Worm (Caenorhabditis elegans) whole organism, L3 larva: Measurements from ENCODE around the gene immt-2.

Experiments
- ZK546.5 ChIP-seq: sonication (generic microtip); optimal IDR thresholded peaks from 2 replicates; lab custom pipeline; 2017; ENCODE audit warnings: missing biosample characterization, missing genetic modification characterization
- aly-2 ChIP-seq: fragments of 150-350 bp; optimal IDR thresholded peaks from 2 replicates; lab custom pipeline; 2014; ENCODE audit warnings: missing biosample characterization, missing genetic modification characterization
- ama-1 ChIP-seq: fragments of 150-350 bp; optimal IDR thresholded peaks from 2 replicates; lab custom pipeline; 2018
- ceh-28 ChIP-seq: fragments of 150-350 bp; optimal IDR thresholded peaks from 2 replicates; lab custom pipeline; 2014; ENCODE audit warnings: missing biosample characterization, missing genetic modification reagents, missing genetic modification characterization
- ceh-82 ChIP-seq: fragments of 150-350 bp; optimal IDR thresholded peaks from 2 replicates; lab custom pipeline; 2014; ENCODE audit warnings: missing biosample characterization, missing genetic modification characterization
- daf-12 ChIP-seq: fragments of 150-350 bp; optimal IDR thresholded peaks from 2 replicates; lab custom pipeline; 2014; ENCODE audit warnings: missing biosample characterization, missing genetic modification reagents, missing genetic modification characterization
- egl-27 ChIP-seq: sonication (generic microtip); optimal IDR thresholded peaks from 4 replicates; lab custom pipeline; 2017; ENCODE audit warnings: missing biosample characterization, missing genetic modification reagents, missing genetic modification characterization
- egl-5 ChIP-seq: fragments of 150-350 bp; optimal IDR thresholded peaks from 2 replicates; lab custom pipeline; 2017; ENCODE audit warnings: missing biosample characterization, missing genetic modification reagents, missing genetic modification characterization, inconsistent platforms
- elt-1 ChIP-seq: fragments of 150-350 bp; optimal IDR thresholded peaks from 2 replicates; lab custom pipeline; 2014; ENCODE audit warnings: missing biosample characterization, missing genetic modification characterization
- elt-2 ChIP-seq: sonication (generic microtip); optimal IDR thresholded peaks from 2 replicates; lab custom pipeline; 2016; ENCODE audit warnings: missing genetic modification reagents, mild to moderate bottlenecking, missing genetic modification characterization, missing compliant biosample characterization
- elt-3 ChIP-seq, 3 experiments: fragments of 150-350 bp in 1 of 3; sonication (generic microtip) in 2 of 3; optimal IDR thresholded peaks; 2 replicates in 2 of 3; 4 replicates in 1 of 3; lab custom pipeline; 2014 to 2017; ENCODE audit warnings: missing biosample characterization in 3 of 3, missing genetic modification characterization in 3 of 3
- fkh-10 ChIP-seq: sonication (generic microtip); optimal IDR thresholded peaks from 2 replicates; lab custom pipeline; 2017; ENCODE audit warnings: missing biosample characterization, missing genetic modification reagents, missing genetic modification characterization
- hmg-11 ChIP-seq: sonication (generic microtip); optimal IDR thresholded peaks from 2 replicates; lab custom pipeline; 2016; ENCODE audit warnings: missing genetic modification characterization, missing compliant biosample characterization
- jun-1 ChIP-seq: fragments of 150-350 bp; optimal IDR thresholded peaks from 2 replicates; lab custom pipeline; 2014; ENCODE audit warnings: missing biosample characterization, missing genetic modification reagents, missing genetic modification characterization
- lin-15B ChIP-seq: fragments of 150-350 bp; optimal IDR thresholded peaks from 2 replicates; lab custom pipeline; 2014; ENCODE audit warnings: missing biosample characterization, missing genetic modification characterization
- lsy-12 ChIP-seq: sonication (generic microtip); optimal IDR thresholded peaks from 2 replicates; lab custom pipeline; 2016; ENCODE audit warnings: mild to moderate bottlenecking, missing genetic modification characterization, missing compliant biosample characterization
- mdl-1 ChIP-seq: fragments of 150-350 bp; optimal IDR thresholded peaks from 2 replicates; lab custom pipeline; 2014; ENCODE audit warnings: missing biosample characterization, missing genetic modification characterization
- mml-1 ChIP-seq: fragments of 150-350 bp; sonication (generic microtip); optimal IDR thresholded peaks from 3 replicates; lab custom pipeline; 2014; ENCODE audit warnings: missing biosample characterization, missing genetic modification characterization
- nfya-1 ChIP-seq: sonication (generic microtip); optimal IDR thresholded peaks from 2 replicates; lab custom pipeline; 2017; ENCODE audit warnings: missing genetic modification characterization, mild to moderate bottlenecking, missing compliant biosample characterization, antibody characterized with exemption, moderate library complexity; ENCODE audit not compliant: insufficient read depth
- nhr-11 ChIP-seq: fragments of 150-350 bp; optimal IDR thresholded peaks from 2 replicates; lab custom pipeline; 2014; ENCODE audit warnings: missing biosample characterization, missing genetic modification characterization
- nhr-12 ChIP-seq: fragments of 150-350 bp; optimal IDR thresholded peaks from 2 replicates; lab custom pipeline; 2014; ENCODE audit warnings: missing biosample characterization, missing genetic modification characterization
- nhr-23 ChIP-seq: fragments of 150-350 bp; optimal IDR thresholded peaks from 2 replicates; lab custom pipeline; 2014; ENCODE audit warnings: missing biosample characterization, missing genetic modification reagents, missing genetic modification characterization
- nhr-237 ChIP-seq: fragments of 150-350 bp; optimal IDR thresholded peaks from 2 replicates; lab custom pipeline; 2014; ENCODE audit warnings: missing biosample characterization, missing genetic modification characterization
- nhr-25 ChIP-seq: sonication (generic microtip); optimal IDR thresholded peaks from 2 replicates; lab custom pipeline; 2017; ENCODE audit warnings: missing biosample characterization, missing genetic modification characterization
- nhr-43 ChIP-seq: sonication (generic microtip); optimal IDR thresholded peaks from 2 replicates; lab custom pipeline; 2016; ENCODE audit warnings: mild to moderate bottlenecking, missing genetic modification characterization, missing compliant biosample characterization; ENCODE audit not compliant: poor library complexity, severe bottlenecking
- nhr-67 ChIP-seq: fragments of 150-350 bp; optimal IDR thresholded peaks from 2 replicates; lab custom pipeline; 2014; ENCODE audit warnings: missing biosample characterization, missing genetic modification characterization
- nhr-76 ChIP-seq: fragments of 150-350 bp; sonication (generic microtip); optimal IDR thresholded peaks from 5 replicates; lab custom pipeline; 2014; ENCODE audit warnings: missing biosample characterization, missing genetic modification characterization
- nhr-77 ChIP-seq: fragments of 150-350 bp; optimal IDR thresholded peaks from 2 replicates; lab custom pipeline; 2014; ENCODE audit warnings: missing biosample characterization, missing genetic modification characterization
- pha-4 ChIP-seq: fragments of 150-350 bp; optimal IDR thresholded peaks from 2 replicates; lab custom pipeline; 2014; ENCODE audit warnings: missing biosample characterization, missing genetic modification reagents, missing genetic modification characterization
- pqm-1 ChIP-seq: fragments of 150-350 bp; optimal IDR thresholded peaks from 2 replicates; lab custom pipeline; 2017; ENCODE audit warnings: missing biosample characterization, missing genetic modification characterization, inconsistent platforms
- snpc-4 ChIP-seq: fragments of 150-350 bp; optimal IDR thresholded peaks from 2 replicates; lab custom pipeline; 2014; ENCODE audit warnings: missing biosample characterization, missing genetic modification characterization
- tbx-2 ChIP-seq: sonication (generic microtip); optimal IDR thresholded peaks from 2 replicates; lab custom pipeline; 2016; ENCODE audit warnings: mild to moderate bottlenecking, missing genetic modification characterization, missing compliant biosample characterization
- ztf-11 ChIP-seq: fragments of 150-350 bp; optimal IDR thresholded peaks from 2 replicates; lab custom pipeline; 2014; ENCODE audit warnings: missing biosample characterization, missing genetic modification characterization
- ztf-4 ChIP-seq: fragments of 150-350 bp; optimal IDR thresholded peaks from 2 replicates; lab custom pipeline; 2014; ENCODE audit warnings: missing biosample characterization, missing genetic modification characterization

immt-2 gene

DNA sequence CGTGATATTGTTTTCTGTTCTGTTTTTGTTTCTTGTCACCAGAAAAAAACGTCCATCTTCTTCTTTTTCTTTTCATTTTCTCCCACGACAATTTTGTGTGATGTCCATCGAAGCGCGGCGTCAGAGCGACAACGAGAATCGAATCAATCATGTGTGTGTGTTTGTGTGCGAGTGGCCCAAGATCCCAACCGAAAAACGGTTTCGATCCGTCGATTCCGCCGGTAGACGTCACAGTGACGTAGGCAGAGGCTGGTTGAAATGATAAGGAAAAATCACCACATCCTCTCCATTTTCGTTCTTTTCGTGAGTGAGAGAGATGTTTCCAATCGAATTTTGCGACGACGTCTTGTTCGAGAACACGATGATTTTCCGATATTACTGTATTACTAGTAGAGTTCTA is 8.5 kb upstream of the immt-2 start:
- TF ChIP-seq egl-27 (tag; lab: Kevin White, UChicago): no peak
- TF ChIP-seq ama-1 (lab: Kevin White, UChicago): peak; percentile 29
- peak; percentile 31 for TF ChIP-seq nhr-23
- no peak for TF ChIP-seq hmg-11 (tag; lab: Kevin White, UChicago)
- TF ChIP-seq nhr-43 (tag; lab: Kevin White, UChicago): peak; percentile 18
- TF ChIP-seq, all 47 proteins: peak for 3

DNA sequence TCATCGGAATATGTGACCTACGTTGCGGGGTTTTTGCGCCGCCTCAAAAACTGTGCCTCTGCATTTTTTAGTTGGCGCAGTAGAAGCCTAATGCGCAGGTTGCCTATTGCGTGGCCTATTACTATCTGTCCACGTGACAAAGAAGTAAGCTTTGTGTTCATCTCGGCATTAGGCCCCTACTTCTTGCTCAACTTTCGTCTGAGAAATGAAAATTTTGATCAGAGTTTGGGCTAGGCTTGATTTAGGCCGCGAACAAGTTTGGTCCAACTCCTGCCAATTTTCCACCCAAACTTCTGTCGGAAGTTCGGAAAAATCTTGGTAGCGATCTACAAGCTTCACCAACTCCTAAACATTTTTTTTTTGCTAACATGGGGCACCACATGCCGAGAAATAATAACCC is 7.1 kb upstream of the immt-2 start:
- TF ChIP-seq nhr-43 (tag; lab: Kevin White, UChicago): no peak
- TF ChIP-seq hmg-11 (tag; lab: Kevin White, UChicago): no peak
- no peak for TF ChIP-seq tbx-2 (tag; lab: Kevin White, UChicago)
- TF ChIP-seq nhr-237 (tag; lab: Kevin White, UChicago): no peak
- no peak for TF ChIP-seq nhr-23
- TF ChIP-seq ztf-4: no peak
- no peak for TF ChIP-seq nfya-1
- TF ChIP-seq pqm-1 (tag; lab: Kevin White, UChicago): no peak
- no peak for TF ChIP-seq egl-5
- TF ChIP-seq nhr-12: no peak
- TF ChIP-seq daf-12: no peak
- no peak for TF ChIP-seq jun-1 (tag; lab: Kevin White, UChicago)
- TF ChIP-seq nhr-67 (tag; lab: Kevin White, UChicago): no peak
- TF ChIP-seq elt-1 (tag; lab: Kevin White, UChicago): no peak
- no peak for TF ChIP-seq ztf-11 (tag; lab: Kevin White, UChicago)
- no peak for TF ChIP-seq nhr-11
- no peak for TF ChIP-seq nhr-77 (tag; lab: Kevin White, UChicago)

DNA sequence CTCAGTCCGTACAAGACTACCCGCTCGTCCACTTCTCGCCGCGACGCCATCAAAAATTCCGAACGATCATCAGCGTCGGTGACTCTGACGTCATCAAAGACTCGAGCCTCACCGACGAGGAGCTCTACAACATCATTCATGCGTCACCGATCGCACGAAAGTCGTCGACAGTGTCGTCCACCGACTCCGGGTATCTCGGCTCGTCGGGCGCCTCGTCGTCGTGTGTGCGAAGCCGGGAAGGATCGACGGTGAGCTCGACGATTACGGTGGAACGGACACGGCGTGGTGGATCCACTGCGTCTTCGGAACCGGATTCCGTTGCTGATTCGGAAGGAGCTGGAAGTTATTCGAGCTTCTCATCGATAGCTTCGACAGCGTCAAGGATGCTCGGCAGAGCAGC is 4.3 kb upstream of the immt-2 start:
- TF ChIP-seq nhr-25 (no peak), mdl-1 (tag; lab: Kevin White, UChicago) (no peak), nhr-237 (tag; lab: Kevin White, UChicago) (no peak), nhr-67 (tag; lab: Kevin White, UChicago) (no peak), egl-5 (no peak), ceh-82 (tag; lab: Kevin White, UChicago) (no peak), nhr-77 (tag; lab: Kevin White, UChicago) (no peak)

DNA sequence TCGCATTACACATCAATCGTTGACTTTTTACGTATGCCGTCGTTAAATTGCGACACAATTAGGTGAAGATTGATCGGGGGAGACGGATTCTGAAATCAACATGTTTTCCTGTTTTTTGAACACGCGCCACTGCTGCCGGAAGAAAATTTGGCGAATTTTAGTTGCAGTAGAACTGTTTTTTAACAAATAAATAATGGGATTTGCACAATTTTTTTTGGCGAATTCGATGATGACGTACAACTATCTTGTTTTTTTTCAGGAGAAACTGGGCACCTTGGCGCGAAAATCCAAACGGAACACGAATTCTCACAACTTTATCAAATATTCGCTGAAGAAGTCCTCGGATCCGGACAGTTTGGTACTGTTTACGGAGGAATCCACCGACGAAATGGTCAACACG is 3.1 kb upstream of the immt-2 start:
- TF ChIP-seq snpc-4 (no peak), nhr-76 (tag; lab: Kevin White, UChicago) (no peak), nhr-25 (no peak), mml-1 (no peak), egl-27 (tag; lab: Kevin White, UChicago) (no peak)

DNA sequence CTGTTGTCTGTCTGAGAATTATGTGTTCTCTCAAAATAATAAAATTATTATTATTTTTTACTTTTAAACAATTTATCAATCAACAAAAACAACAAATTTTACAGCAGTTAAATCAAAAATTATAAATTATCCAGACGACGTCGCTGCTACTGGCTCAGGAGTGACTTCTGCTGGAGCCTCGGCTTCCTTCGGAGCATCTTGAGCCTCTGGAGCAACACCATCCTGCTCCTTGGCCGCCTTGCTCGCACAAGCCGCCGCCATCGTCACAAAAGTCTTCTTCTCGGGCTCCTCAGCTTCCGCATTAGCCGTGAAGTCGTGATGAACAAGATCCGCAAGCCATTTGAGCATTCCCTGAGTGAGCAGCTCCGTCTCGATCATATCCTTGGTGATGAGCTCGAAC is 3.6 kb downstream of the immt-2 start:
- TF ChIP-seq lin-15B (no peak), nhr-237 (tag; lab: Kevin White, UChicago) (no peak), nhr-76 (tag; lab: Kevin White, UChicago) (no peak), ZK546.5 (tag; lab: Kevin White, UChicago) (no peak), snpc-4 (no peak), lsy-12 (tag; lab: Kevin White, UChicago) (no peak), ceh-28 (tag; lab: Kevin White, UChicago) (no peak), aly-2 (tag; lab: Kevin White, UChicago) (no peak), nhr-11 (no peak), nhr-77 (tag; lab: Kevin White, UChicago) (no peak), egl-5 (no peak), hmg-11 (tag; lab: Kevin White, UChicago) (no peak), ztf-11 (tag; lab: Kevin White, UChicago) (no peak), egl-27 (tag; lab: Kevin White, UChicago) (no peak), elt-2 (no peak), fkh-10 (no peak), pha-4 (tag; lab: Kevin White, UChicago) (no peak), daf-12 (no peak), elt-3 (tag; optimal IDR thresholded peaks at IDR 0.05; lab: Kevin White, UChicago) (no peak)
